Worm (Caenorhabditis elegans): ENCODE results near the gene srx-36.

Gene srx-36

ce11 chrV:7133963-7134362 lies 3.1 kb upstream of the srx-36 start, which contains the start of gene F10D2.16:
TSS of gene F10D2.16 (plus strand) at chrV:7134263.
- TF ChIP-seq hlh-30 (tag; optimal IDR thresholded peaks at IDR 0.05; ENCODE audit: insufficient read depth) (no peak), ceh-31 (tag; optimal IDR thresholded peaks at IDR 0.05) (no peak), sdc-2 (tag; optimal IDR thresholded peaks at IDR 0.05) (no peak), ceh-14 (tag; optimal IDR thresholded peaks at IDR 0.05) (no peak), ets-4 (tag; optimal IDR thresholded peaks at IDR 0.05) (no peak), hlh-15 (tag; optimal IDR thresholded peaks at IDR 0.05) (no peak), ceh-24 (tag; optimal IDR thresholded peaks at IDR 0.05) (no peak), hlh-13 (GFP tag; optimal IDR thresholded peaks at IDR 0.05) (no peak), ztf-16 (tag; optimal IDR thresholded peaks at IDR 0.05) (no peak), hlh-6 (tag; optimal IDR thresholded peaks at IDR 0.05) (no peak), ceh-45 (GFP tag; IDR thresholded peaks at IDR 0.05) (no peak), fkh-6 (tag; optimal IDR thresholded peaks at IDR 0.05) (no peak), che-1 (tag; optimal IDR thresholded peaks at IDR 0.05) (no peak), unc-86 (tag; optimal IDR thresholded peaks at IDR 0.05) (no peak), elt-4 (tag; optimal IDR thresholded peaks at IDR 0.05) (no peak)

ce11 chrV:7132248-7132647 lies 1.4 kb upstream of the srx-36 start, which contains the start of gene sre-10:
TSS of gene sre-10 (plus strand) at chrV:7132548.
- no peak for TF ChIP-seq mec-3 (tag; optimal IDR thresholded peaks at IDR 0.05; ENCODE audit: borderline replicate concordance)

- TF ChIP-seq ama-1 (optimal IDR thresholded peaks at IDR 0.05) (no peak), unc-3 (GFP tag; conservative IDR thresholded peaks at IDR 0.05) (no peak), unc-3 (tag; optimal IDR thresholded peaks at IDR 0.05) (no peak), fkh-6 (tag; optimal IDR thresholded peaks at IDR 0.05) (no peak), hlh-30 (tag; optimal IDR thresholded peaks at IDR 0.05; ENCODE audit: insufficient read depth) (no peak), elt-2 (tag; optimal IDR thresholded peaks at IDR 0.05) (no peak), dmd-4 (tag; optimal IDR thresholded peaks at IDR 0.05; ENCODE audit: borderline replicate concordance) (no peak), ceh-9 (tag; optimal IDR thresholded peaks at IDR 0.05) (no peak), gmeb-2 (tag; optimal IDR thresholded peaks at IDR 0.05) (no peak), ceh-19 (GFP tag; optimal IDR thresholded peaks at IDR 0.05) (no peak), elt-4 (tag; optimal IDR thresholded peaks at IDR 0.05) (no peak), rnt-1 (tag; optimal IDR thresholded peaks at IDR 0.05) (no peak), syd-9 (tag; optimal IDR thresholded peaks at IDR 0.05) (no peak)
These were observed 1.4 kb downstream of the srx-36 start, which contains the start of gene T01C4.8 for ce11 chrV:7129460-7129859. TSS of gene T01C4.8 (minus strand) at chrV:7129560.

ce11 chrV:7123979-7124378 lies 6.9 kb downstream of the srx-36 start:
- TF ChIP-seq lin-11 (tag; optimal IDR thresholded peaks at IDR 0.05) (no peak), pax-1 (tag; optimal IDR thresholded peaks at IDR 0.05) (no peak), ets-4 (tag; optimal IDR thresholded peaks at IDR 0.05) (no peak), ceh-31 (tag; optimal IDR thresholded peaks at IDR 0.05) (no peak), T23F11.4 (GFP tag; optimal IDR thresholded peaks at IDR 0.05) (no peak), dmd-4 (tag; optimal IDR thresholded peaks at IDR 0.05; ENCODE audit: borderline replicate concordance) (no peak), rnt-1 (tag; optimal IDR thresholded peaks at IDR 0.05) (no peak), hlh-15 (tag; optimal IDR thresholded peaks at IDR 0.05) (no peak), syd-9 (tag; optimal IDR thresholded peaks at IDR 0.05) (no peak), gmeb-2 (tag; optimal IDR thresholded peaks at IDR 0.05) (no peak), elt-2 (tag; optimal IDR thresholded peaks at IDR 0.05) (no peak), pha-2 (tag; optimal IDR thresholded peaks at IDR 0.05) (no peak), ceh-48 (tag; optimal IDR thresholded peaks at IDR 0.05) (no peak)

- TF ChIP-seq C08G9.2 (tag; optimal IDR thresholded peaks at IDR 0.05) (no peak), lim-6 (tag; optimal IDR thresholded peaks at IDR 0.05) (no peak), eyg-1 (tag; optimal IDR thresholded peaks at IDR 0.05) (no peak), syd-9 (tag; optimal IDR thresholded peaks at IDR 0.05) (no peak), npax-4 (tag; optimal IDR thresholded peaks at IDR 0.05) (no peak), nhr-232 (tag; optimal IDR thresholded peaks at IDR 0.05) (no peak), unc-55 (GFP tag; optimal IDR thresholded peaks at IDR 0.05) (no peak), gmeb-2 (tag; optimal IDR thresholded peaks at IDR 0.05) (no peak), pqm-1 (tag; optimal IDR thresholded peaks at IDR 0.05) (no peak), C38D4.7 (GFP tag; optimal IDR thresholded peaks at IDR 0.05) (no peak), K09A11.1 (tag; optimal IDR thresholded peaks at IDR 0.05; ENCODE audit: insufficient read depth) (no peak), sdc-2 (tag; optimal IDR thresholded peaks at IDR 0.05) (no peak), zip-5 (tag; optimal IDR thresholded peaks at IDR 0.05) (no peak), ref-2 (tag; optimal IDR thresholded peaks at IDR 0.05) (no peak), pha-2 (tag; optimal IDR thresholded peaks at IDR 0.05) (no peak)
These were observed 7.6 kb downstream of the srx-36 start, which contains the start of gene lmd-5 for ce11 chrV:7123188-7123708. TSS of gene lmd-5 (plus strand) at chrV:7123658.

Data from whole organism, late embryonic.